Fruit fly (Drosophila melanogaster) whole organism, adult: Measurements from ENCODE around the gene CG42674.

Experiments used
- CG11617 ChIP-seq: fragments of 200-800 bp; sonication (Bioruptor generic); optimal IDR thresholded peaks from 2 replicates; lab custom pipeline; 2017; ENCODE audit warnings: mild to moderate bottlenecking, missing biosample characterization, missing genetic modification reagents, missing genetic modification characterization
- CG12768 ChIP-seq: fragments of 200-800 bp; sonication (Bioruptor generic); optimal IDR thresholded peaks from 2 replicates; lab custom pipeline; 2017; ENCODE audit warnings: missing biosample characterization, missing genetic modification characterization, mild to moderate bottlenecking, moderate library complexity, missing genetic modification reagents
- CG1620 ChIP-seq: fragments of 200-800 bp; sonication (Bioruptor generic); optimal IDR thresholded peaks from 2 replicates; lab custom pipeline; 2016; ENCODE audit warnings: missing biosample characterization, missing genetic modification characterization
- CG5204 ChIP-seq: fragments of 200-800 bp; sonication (Bioruptor generic); optimal IDR thresholded peaks from 2 replicates; lab custom pipeline; 2016; ENCODE audit warnings: missing biosample characterization, missing genetic modification characterization
- CG7045 ChIP-seq: fragments of 200-800 bp; sonication (Bioruptor generic); optimal IDR thresholded peaks from 2 replicates; lab custom pipeline; 2017; ENCODE audit warnings: missing biosample characterization, mild to moderate bottlenecking, missing genetic modification characterization
- CG7101 ChIP-seq: fragments of 200-800 bp; sonication (Bioruptor generic); optimal IDR thresholded peaks from 2 replicates; lab custom pipeline; 2018; ENCODE audit warnings: missing biosample characterization, mild to moderate bottlenecking, missing genetic modification characterization, moderate library complexity
- Clk ChIP-seq: fragments of 200-800 bp; sonication (Bioruptor generic); optimal IDR thresholded peaks from 2 replicates; lab custom pipeline; 2017; ENCODE audit warnings: missing biosample characterization, missing genetic modification characterization
- cic ChIP-seq: fragments of 200-800 bp; sonication (Bioruptor generic); optimal IDR thresholded peaks from 2 replicates; lab custom pipeline; 2017; ENCODE audit warnings: missing biosample characterization, mild to moderate bottlenecking, missing genetic modification characterization, moderate library complexity
- kay ChIP-seq: fragments of 200-800 bp; sonication (Bioruptor generic); peaks from one replicate; lab custom pipeline; 2016; ENCODE audit warnings: missing biosample characterization, missing genetic modification characterization, borderline replicate concordance
- ovo ChIP-seq: fragments of 200-800 bp; sonication (Bioruptor generic); optimal IDR thresholded peaks from 2 replicates; lab custom pipeline; 2016; ENCODE audit warnings: missing biosample characterization, missing genetic modification characterization
- pad ChIP-seq: fragments of 200-800 bp; sonication (Bioruptor generic); optimal IDR thresholded peaks from 3 replicates; lab custom pipeline; 2017; ENCODE audit warnings: missing biosample characterization, missing genetic modification characterization, mild to moderate bottlenecking, moderate library complexity, missing genetic modification reagents
- tj ChIP-seq: fragments of 200-800 bp; sonication (Bioruptor generic); optimal IDR thresholded peaks from 3 replicates; lab custom pipeline; 2017; ENCODE audit warnings: missing biosample characterization, mild to moderate bottlenecking, missing genetic modification characterization, moderate library complexity
- toe ChIP-seq: fragments of 200-800 bp; sonication (Bioruptor generic); optimal IDR thresholded peaks from 2 replicates; lab custom pipeline; 2016; ENCODE audit warnings: missing biosample characterization, missing genetic modification characterization

- TF ChIP-seq cic: no peak
- no peak for TF ChIP-seq CG5204 (GFP tag; lab: Kevin White, UChicago)
- TF ChIP-seq CG12768 (GFP tag; lab: Kevin White, UChicago): no peak
- TF ChIP-seq pad (GFP tag; lab: Kevin White, UChicago): no peak
- TF ChIP-seq kay: no peak
- no peak for TF ChIP-seq CG7045 (GFP tag; lab: Kevin White, UChicago)
- TF ChIP-seq CG11617 (GFP tag; lab: Kevin White, UChicago): no peak
- TF ChIP-seq CG7101 (tag; lab: Kevin White, UChicago): no peak
- TF ChIP-seq toe (GFP tag; lab: Kevin White, UChicago): no peak
- no peak for TF ChIP-seq Clk (GFP tag; lab: Kevin White, UChicago)
- TF ChIP-seq ovo: no peak
- TF ChIP-seq CG1620 (GFP tag; lab: Kevin White, UChicago): no peak
- TF ChIP-seq tj (GFP tag; lab: Kevin White, UChicago): no peak
Measured at dm6 chr3L:20222617-20223016, 24.5 kb upstream of the CG42674 start.
